Worm (Caenorhabditis elegans): ENCODE data around the gene clec-73.
"Not testable (repeated sequence)": the region's sequence is repeated elsewhere in the genome, so short reads cannot be mapped to it uniquely, and the experiment has no call there.

The clec-73 gene

ce11 chrIV:3915296-3915695 is 40.7 kb downstream of the clec-73 start, which contains the start of gene srz-20:
Gene srz-20, plus strand, starts transcription at chrIV:3915596.
- no peak for TF ChIP-seq sdc-2 (tag; optimal IDR thresholded peaks at IDR 0.05)
- no peak for TF ChIP-seq tbx-7 (tag; optimal IDR thresholded peaks at IDR 0.05)
- TF ChIP-seq T23F11.4 (GFP tag; optimal IDR thresholded peaks at IDR 0.05), result no peak
- TF ChIP-seq hlh-30 (tag; optimal IDR thresholded peaks at IDR 0.05; ENCODE audit: insufficient read depth), result no peak

- TF ChIP-seq lin-11 (tag; optimal IDR thresholded peaks at IDR 0.05) (no peak), ceh-22 (tag; optimal IDR thresholded peaks at IDR 0.05) (no peak), ceh-6 (GFP tag; optimal IDR thresholded peaks at IDR 0.05) (no peak), unc-55 (GFP tag; optimal IDR thresholded peaks at IDR 0.05) (no peak), unc-42 (tag; optimal IDR thresholded peaks at IDR 0.05) (no peak), dmd-4 (tag; optimal IDR thresholded peaks at IDR 0.05; ENCODE audit: borderline replicate concordance) (no peak), hlh-30 (tag; optimal IDR thresholded peaks at IDR 0.05; ENCODE audit: insufficient read depth) (no peak), nfya-1 (tag; optimal IDR thresholded peaks at IDR 0.05) (no peak), fkh-10 (GFP tag; optimal IDR thresholded peaks at IDR 0.05) (no peak), tbx-2 (tag; optimal IDR thresholded peaks at IDR 0.05) (no peak), ttx-3 (tag; optimal IDR thresholded peaks at IDR 0.05) (no peak), elt-2 (tag; optimal IDR thresholded peaks at IDR 0.05) (no peak), sox-4 (tag; optimal IDR thresholded peaks at IDR 0.05) (no peak), odd-2 (tag; optimal IDR thresholded peaks at IDR 0.05) (no peak), pqm-1 (tag; optimal IDR thresholded peaks at IDR 0.05) (no peak), gmeb-2 (tag; optimal IDR thresholded peaks at IDR 0.05) (no peak)
Observed at ce11 chrIV:3914462-3914861, 41.5 kb downstream of the clec-73 start, which contains the start of gene F56D6.19. Gene F56D6.19, plus strand, starts transcription at chrIV:3914762.

ce11 chrIV:3912598-3912997 is 43.4 kb downstream of the clec-73 start, which contains the start of gene F56D6.20:
Gene F56D6.20, plus strand, starts transcription at chrIV:3912898.
- TF ChIP-seq fax-1 (tag; optimal IDR thresholded peaks at IDR 0.05) (no peak), Y22D7AL.16 (tag; optimal IDR thresholded peaks at IDR 0.05) (no peak), dmd-4 (tag; optimal IDR thresholded peaks at IDR 0.05; ENCODE audit: borderline replicate concordance) (no peak), gmeb-2 (tag; optimal IDR thresholded peaks at IDR 0.05) (no peak), eyg-1 (tag; optimal IDR thresholded peaks at IDR 0.05) (no peak), odd-2 (tag; optimal IDR thresholded peaks at IDR 0.05) (no peak), hlh-8 (tag; optimal IDR thresholded peaks at IDR 0.05) (no peak), hlh-15 (tag; optimal IDR thresholded peaks at IDR 0.05) (no peak), ama-1 (optimal IDR thresholded peaks at IDR 0.05) (no peak), ets-4 (tag; optimal IDR thresholded peaks at IDR 0.05) (no peak), madf-2 (tag; optimal IDR thresholded peaks at IDR 0.05) (no peak), rnt-1 (tag; optimal IDR thresholded peaks at IDR 0.05) (no peak), ahr-1 (tag; optimal IDR thresholded peaks at IDR 0.05) (no peak), pax-1 (tag; optimal IDR thresholded peaks at IDR 0.05) (no peak), pros-1 (tag; optimal IDR thresholded peaks at IDR 0.05) (no peak), pha-4 (tag; optimal IDR thresholded peaks at IDR 0.05) (no peak)

DNA sequence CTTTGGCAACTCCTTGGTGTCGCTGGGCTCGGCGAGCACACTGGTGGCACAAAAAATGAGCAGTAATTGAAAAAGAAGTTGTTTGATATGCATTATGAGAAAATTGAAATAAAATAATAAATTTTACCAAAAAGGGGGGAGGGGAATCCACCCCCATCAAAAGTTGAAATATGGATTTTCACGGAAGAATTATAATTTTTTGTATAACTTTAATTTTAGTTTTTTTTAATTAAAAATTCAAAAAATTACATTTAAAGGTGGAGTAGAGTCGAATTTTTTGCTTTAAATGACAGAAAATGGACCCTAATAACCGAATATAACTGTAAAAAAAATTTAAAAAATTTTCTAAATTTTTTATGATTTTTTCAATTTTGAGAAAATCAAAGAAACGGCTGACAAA is 44.1 kb downstream of the clec-73 start, which contains the start of gene F56D6.18:
TSS of gene F56D6.18 (minus strand) at position 101 of the 400 bp plus-strand sequence.
- not testable (repeated sequence) for TF ChIP-seq ref-2 (tag; optimal IDR thresholded peaks at IDR 0.05); unc-3 (GFP tag; conservative IDR thresholded peaks at IDR 0.05); unc-3 (tag; optimal IDR thresholded peaks at IDR 0.05); T23F11.4 (GFP tag; optimal IDR thresholded peaks at IDR 0.05)

DNA sequence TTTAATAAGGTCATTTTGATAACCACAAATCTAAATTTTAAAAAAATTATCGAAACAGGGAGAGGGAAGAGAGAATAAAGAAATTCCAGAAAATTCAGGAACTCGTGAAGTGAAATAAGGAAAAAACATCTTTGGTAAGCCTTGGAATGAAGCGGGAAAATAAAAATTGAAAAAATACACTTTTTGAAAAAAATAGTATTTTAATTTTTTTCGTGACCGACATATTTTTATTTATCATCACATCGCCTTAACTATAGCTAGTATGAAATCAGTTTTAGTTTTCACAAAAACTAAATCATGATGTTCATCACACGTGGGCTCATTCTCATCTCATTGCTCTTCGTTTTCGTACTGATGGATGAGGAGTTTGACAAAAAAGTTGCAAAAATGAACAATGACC is 46.9 kb downstream of the clec-73 start, which contains the start of gene F56D6.13:
TSS of gene F56D6.13 (plus strand) at position 301 of the 400 bp plus-strand sequence.
- TF ChIP-seq tbx-7 (tag; optimal IDR thresholded peaks at IDR 0.05) (no peak), fkh-10 (GFP tag; optimal IDR thresholded peaks at IDR 0.05) (no peak), nfya-1 (tag; optimal IDR thresholded peaks at IDR 0.05) (no peak), K09A11.1 (tag; optimal IDR thresholded peaks at IDR 0.05; ENCODE audit: insufficient read depth) (no peak), ceh-24 (tag; optimal IDR thresholded peaks at IDR 0.05) (no peak), ref-2 (tag; optimal IDR thresholded peaks at IDR 0.05) (no peak), odd-2 (tag; optimal IDR thresholded peaks at IDR 0.05) (no peak), ama-1 (optimal IDR thresholded peaks at IDR 0.05) (no peak), ceh-22 (tag; optimal IDR thresholded peaks at IDR 0.05) (no peak), ceh-30 (tag; optimal IDR thresholded peaks at IDR 0.05) (no peak), gmeb-2 (tag; optimal IDR thresholded peaks at IDR 0.05) (no peak), fkh-6 (tag; optimal IDR thresholded peaks at IDR 0.05) (no peak), nhr-11 (tag; optimal IDR thresholded peaks at IDR 0.05) (no peak), unc-3 (GFP tag; conservative IDR thresholded peaks at IDR 0.05) (no peak), unc-3 (tag; optimal IDR thresholded peaks at IDR 0.05) (no peak), sdc-2 (tag; optimal IDR thresholded peaks at IDR 0.05) (no peak), tbx-2 (tag; optimal IDR thresholded peaks at IDR 0.05) (no peak), pha-2 (tag; optimal IDR thresholded peaks at IDR 0.05) (no peak), syd-9 (tag; optimal IDR thresholded peaks at IDR 0.05) (no peak), ceh-2 (tag; optimal IDR thresholded peaks at IDR 0.05) (no peak), C38D4.7 (GFP tag; optimal IDR thresholded peaks at IDR 0.05) (no peak)
